Fruit fly (Drosophila melanogaster) whole organism, pupa: ENCODE results near the gene Fic.

Source experiments
- CG17806 ChIP-seq: fragments of 200-800 bp; sonication (Bioruptor generic); optimal IDR thresholded peaks from 2 replicates; lab custom pipeline; 2018; ENCODE audit warnings: missing biosample characterization, mild to moderate bottlenecking, missing genetic modification characterization, moderate library complexity
- EcR ChIP-seq: fragments of 200-800 bp; sonication (Bioruptor generic); optimal IDR thresholded peaks from 3 replicates; lab custom pipeline; 2019; ENCODE audit warnings: missing biosample characterization, missing genetic modification characterization, mild to moderate bottlenecking, moderate library complexity, missing genetic modification reagents

DNA sequence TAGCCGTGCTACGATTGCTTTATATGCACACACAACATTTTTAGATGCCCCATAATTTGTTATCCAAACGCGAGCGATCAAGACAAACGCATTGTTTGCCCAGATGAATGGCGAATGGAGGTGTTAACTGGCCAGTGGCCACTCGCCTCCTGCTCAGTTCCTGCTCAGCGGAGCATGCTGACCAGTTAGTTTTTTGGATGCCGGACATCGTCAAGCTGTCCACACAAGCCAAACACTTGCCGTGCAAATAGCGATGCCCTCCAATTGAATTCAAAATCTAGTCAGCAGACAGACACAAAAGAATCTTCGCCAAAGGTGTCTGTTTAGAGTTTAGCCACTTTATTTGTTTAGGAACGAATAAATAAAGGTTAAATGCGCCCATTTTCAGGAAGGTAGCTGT is 38.1 kb downstream of the Fic start:
- TF ChIP-seq CG17806 (tag; lab: Kevin White, UChicago) (no peak), EcR (GFP tag; lab: Kevin White, UChicago) (no peak)
